Worm (Caenorhabditis elegans) whole organism, late embryonic: ENCODE results near the gene rpc-2.

Source experiments
- F13H6.1 ChIP-seq: sonication (generic microtip); optimal IDR thresholded peaks from 2 replicates; lab custom pipeline; 2016; ENCODE audit warnings: missing genetic modification characterization, missing compliant biosample characterization
- K09A11.1 ChIP-seq: sonication (generic microtip); optimal IDR thresholded peaks from 2 replicates; lab custom pipeline; 2017; ENCODE audit warnings: antibody characterized with exemption, mild to moderate bottlenecking, missing genetic modification characterization, missing compliant biosample characterization; ENCODE audit not compliant: insufficient read depth
- ahr-1 ChIP-seq: sonication (generic microtip); optimal IDR thresholded peaks from 2 replicates; lab custom pipeline; 2016; ENCODE audit warnings: missing genetic modification characterization, missing compliant biosample characterization
- ceh-14 ChIP-seq: sonication (generic microtip); optimal IDR thresholded peaks from 2 replicates; lab custom pipeline; 2016; ENCODE audit warnings: missing genotype, missing genetic modification characterization, missing compliant biosample characterization
- ceh-19 ChIP-seq: fragments of 200-800 bp; sonication (Bioruptor generic); optimal IDR thresholded peaks from 2 replicates; lab custom pipeline; 2018; ENCODE audit warnings: mild to moderate bottlenecking, missing genetic modification characterization, missing compliant biosample characterization
- ceh-2 ChIP-seq: sonication (generic microtip); optimal IDR thresholded peaks from 2 replicates; lab custom pipeline; 2016; ENCODE audit warnings: missing genotype, missing genetic modification characterization, missing compliant biosample characterization
- ceh-22 ChIP-seq: sonication (generic microtip); optimal IDR thresholded peaks from 2 replicates; lab custom pipeline; 2017; ENCODE audit warnings: missing biosample characterization, missing genetic modification characterization
- ceh-24 ChIP-seq: sonication (generic microtip); optimal IDR thresholded peaks from 2 replicates; lab custom pipeline; 2016; ENCODE audit warnings: mild to moderate bottlenecking, missing genetic modification characterization, missing compliant biosample characterization
- ceh-31 ChIP-seq: sonication (generic microtip); optimal IDR thresholded peaks from 2 replicates; lab custom pipeline; 2016; ENCODE audit warnings: missing genetic modification characterization, missing compliant biosample characterization
- ceh-45 ChIP-seq: fragments of 200-800 bp; sonication (Bioruptor generic); IDR thresholded peaks from 2 replicates; pipeline ENCODE4 v1.3.6; 2022; ENCODE audit warnings: missing genetic modification reagents, missing genetic modification characterization, missing compliant biosample characterization
- ceh-6 ChIP-seq: fragments of 200-800 bp; sonication (Bioruptor generic); optimal IDR thresholded peaks from 2 replicates; lab custom pipeline; 2018; ENCODE audit warnings: mild to moderate bottlenecking, missing genetic modification characterization, missing compliant biosample characterization
- dmd-4 ChIP-seq: sonication (generic microtip); optimal IDR thresholded peaks from 2 replicates; lab custom pipeline; 2016; ENCODE audit warnings: borderline replicate concordance, missing genetic modification characterization, missing compliant biosample characterization
- dve-1 ChIP-seq: sonication (generic microtip); optimal IDR thresholded peaks from 2 replicates; lab custom pipeline; 2017; ENCODE audit warnings: antibody characterized with exemption, mild to moderate bottlenecking, missing genetic modification characterization, missing compliant biosample characterization
- elt-2 ChIP-seq: sonication (generic microtip); optimal IDR thresholded peaks from 2 replicates; lab custom pipeline; 2016; ENCODE audit warnings: missing genetic modification reagents, missing genetic modification characterization, missing compliant biosample characterization
- ets-4 ChIP-seq: sonication (generic microtip); optimal IDR thresholded peaks from 2 replicates; lab custom pipeline; 2016; ENCODE audit warnings: missing genetic modification characterization, missing compliant biosample characterization
- eyg-1 ChIP-seq: sonication (generic microtip); optimal IDR thresholded peaks from 2 replicates; lab custom pipeline; 2016; ENCODE audit warnings: missing genotype, missing genetic modification characterization, missing compliant biosample characterization
- fax-1 ChIP-seq: sonication (generic microtip); optimal IDR thresholded peaks from 2 replicates; lab custom pipeline; 2016; ENCODE audit warnings: missing genotype, missing genetic modification characterization, missing compliant biosample characterization
- fkh-6 ChIP-seq: sonication (generic microtip); optimal IDR thresholded peaks from 2 replicates; lab custom pipeline; 2016; ENCODE audit warnings: missing genetic modification characterization, missing compliant biosample characterization
- gmeb-2 ChIP-seq: sonication (generic microtip); optimal IDR thresholded peaks from 2 replicates; lab custom pipeline; 2016; ENCODE audit warnings: missing genetic modification characterization, inconsistent platforms, missing compliant biosample characterization
- hlh-13 ChIP-seq: fragments of 200-800 bp; sonication (Bioruptor generic); optimal IDR thresholded peaks from 2 replicates; lab custom pipeline; 2018; ENCODE audit warnings: mild to moderate bottlenecking, missing genetic modification characterization, missing compliant biosample characterization
- hlh-15 ChIP-seq: sonication (generic microtip); optimal IDR thresholded peaks from 2 replicates; lab custom pipeline; 2016; ENCODE audit warnings: missing genetic modification characterization, missing compliant biosample characterization
- hlh-30 ChIP-seq: sonication (generic microtip); optimal IDR thresholded peaks from 2 replicates; lab custom pipeline; 2017; ENCODE audit warnings: antibody characterized with exemption, missing genetic modification characterization, missing compliant biosample characterization; ENCODE audit not compliant: insufficient read depth
- hlh-8 ChIP-seq: sonication (generic microtip); optimal IDR thresholded peaks from 2 replicates; lab custom pipeline; 2016; ENCODE audit warnings: missing genotype, missing genetic modification characterization, missing compliant biosample characterization
- lim-6 ChIP-seq: sonication (generic microtip); optimal IDR thresholded peaks from 2 replicates; lab custom pipeline; 2016; ENCODE audit warnings: missing genetic modification characterization, missing compliant biosample characterization
- mec-3 ChIP-seq: sonication (generic microtip); optimal IDR thresholded peaks from 2 replicates; lab custom pipeline; 2016; ENCODE audit warnings: borderline replicate concordance, missing genetic modification characterization, missing compliant biosample characterization
- nhr-232 ChIP-seq: sonication (generic microtip); optimal IDR thresholded peaks from 2 replicates; lab custom pipeline; 2016; ENCODE audit warnings: missing genetic modification characterization, missing compliant biosample characterization
- odd-2 ChIP-seq: sonication (generic microtip); optimal IDR thresholded peaks from 2 replicates; lab custom pipeline; 2017; ENCODE audit warnings: antibody characterized with exemption, mild to moderate bottlenecking, missing genetic modification characterization, missing compliant biosample characterization
- pax-1 ChIP-seq: fragments of 150-350 bp; optimal IDR thresholded peaks from 2 replicates; lab custom pipeline; 2014; ENCODE audit warnings: missing biosample characterization, missing genetic modification characterization
- pha-2 ChIP-seq: sonication (generic microtip); optimal IDR thresholded peaks from 2 replicates; lab custom pipeline; 2017; ENCODE audit warnings: mild to moderate bottlenecking, missing genetic modification characterization, missing compliant biosample characterization
- pqm-1 ChIP-seq: sonication (generic microtip); optimal IDR thresholded peaks from 2 replicates; lab custom pipeline; 2016; ENCODE audit warnings: missing genetic modification characterization, missing compliant biosample characterization
- pros-1 ChIP-seq: fragments of 150-350 bp; optimal IDR thresholded peaks from 2 replicates; lab custom pipeline; 2014; ENCODE audit warnings: missing biosample characterization, missing genetic modification reagents, missing genetic modification characterization
- rnt-1 ChIP-seq: sonication (generic microtip); optimal IDR thresholded peaks from 2 replicates; lab custom pipeline; 2016; ENCODE audit warnings: missing genetic modification characterization, missing compliant biosample characterization
- sdc-2 ChIP-seq: sonication (generic microtip); optimal IDR thresholded peaks from 2 replicates; lab custom pipeline; 2016; ENCODE audit warnings: missing genotype, missing genetic modification characterization, missing compliant biosample characterization
- sox-4 ChIP-seq: sonication (generic microtip); optimal IDR thresholded peaks from 2 replicates; lab custom pipeline; 2017; ENCODE audit warnings: mild to moderate bottlenecking, missing genetic modification characterization, inconsistent platforms, missing compliant biosample characterization
- ttx-3 ChIP-seq: sonication (generic microtip); optimal IDR thresholded peaks from 2 replicates; lab custom pipeline; 2016; ENCODE audit warnings: missing genetic modification reagents, missing genetic modification characterization, missing compliant biosample characterization
- unc-55 ChIP-seq: sonication (generic microtip); optimal IDR thresholded peaks from 2 replicates; lab custom pipeline; 2017; ENCODE audit warnings: missing biosample characterization, missing genetic modification reagents, missing genetic modification characterization
- unc-86 ChIP-seq: sonication (generic microtip); optimal IDR thresholded peaks from 2 replicates; lab custom pipeline; 2016; ENCODE audit warnings: missing genetic modification characterization, missing compliant biosample characterization
- ztf-16 ChIP-seq: sonication (generic microtip); optimal IDR thresholded peaks from 2 replicates; lab custom pipeline; 2017; ENCODE audit warnings: missing genetic modification characterization, missing compliant biosample characterization

Gene rpc-2

DNA sequence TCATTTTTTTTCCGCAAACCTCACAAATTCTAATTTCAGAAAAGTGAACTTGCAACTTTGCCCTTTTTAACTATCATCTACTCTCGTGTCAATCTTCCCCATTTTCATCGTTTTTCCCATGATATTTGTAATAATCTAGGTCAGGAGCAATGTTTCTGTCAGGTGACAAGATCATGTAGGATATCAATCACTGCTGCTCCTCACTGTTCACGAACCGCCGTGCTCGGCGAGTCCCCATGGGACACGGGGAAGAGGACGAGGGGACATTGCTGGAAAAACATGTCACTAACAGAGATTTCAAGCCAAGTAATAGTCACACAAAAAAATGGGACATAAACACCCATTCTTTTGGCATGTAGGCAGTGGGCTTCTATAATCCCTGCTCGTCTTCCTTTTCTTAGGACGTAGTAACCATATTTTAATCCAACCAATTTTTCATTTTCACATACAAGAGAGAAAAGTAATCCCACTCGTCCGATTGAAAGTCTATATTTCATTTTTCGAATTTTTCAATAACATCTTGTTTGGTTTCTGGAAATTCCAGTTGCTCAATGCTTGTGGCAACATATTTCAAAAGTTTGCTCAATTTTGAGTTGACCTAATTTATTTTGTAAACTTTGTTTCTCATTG lies 13.8 kb downstream of the rpc-2 start:
- TF ChIP-seq unc-55 (GFP tag; lab: Kevin White, UChicago) (no peak), ceh-45 (GFP tag; lab: Robert Waterston, UW) (no peak), hlh-30 (tag; lab: Kevin White, UChicago) (no peak), sox-4 (tag; lab: Kevin White, UChicago) (no peak), hlh-15 (tag; lab: Kevin White, UChicago) (no peak), ztf-16 (tag; lab: Kevin White, UChicago) (no peak), F13H6.1 (no peak), pros-1 (tag; lab: Kevin White, UChicago) (no peak), hlh-13 (GFP tag; lab: Kevin White, UChicago) (no peak), K09A11.1 (tag; lab: Kevin White, UChicago) (no peak), pax-1 (tag; lab: Kevin White, UChicago) (no peak), lim-6 (tag; lab: Kevin White, UChicago) (no peak), dve-1 (tag; lab: Kevin White, UChicago) (no peak), gmeb-2 (tag; lab: Kevin White, UChicago) (no peak), mec-3 (no peak)

DNA sequence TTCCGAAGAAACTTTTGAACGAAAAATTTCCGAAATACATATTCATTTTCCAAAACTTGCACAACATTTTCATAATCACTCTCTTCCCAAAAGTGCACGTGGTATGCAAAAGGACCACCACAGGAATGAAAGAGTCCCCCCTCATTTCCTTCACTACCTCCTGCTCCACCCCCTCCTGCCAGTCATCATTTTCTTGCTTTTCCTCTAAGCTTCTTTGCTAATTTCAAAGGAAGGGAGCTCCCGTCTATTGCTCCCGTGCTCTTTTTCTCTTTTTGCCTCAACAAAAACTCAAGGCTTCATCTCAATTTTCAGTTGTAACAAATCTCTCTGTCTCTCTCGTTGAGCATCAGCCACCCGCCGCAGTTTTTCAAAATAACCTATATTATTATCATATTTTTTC lies 15.6 kb downstream of the rpc-2 start:
- TF ChIP-seq F13H6.1 (no peak), ceh-6 (GFP tag; lab: Kevin White, UChicago) (no peak), gmeb-2 (tag; lab: Kevin White, UChicago) (no peak), ceh-14 (no peak), sdc-2 (no peak), ahr-1 (no peak), mec-3 (no peak), dve-1 (tag; lab: Kevin White, UChicago) (no peak), hlh-30 (tag; lab: Kevin White, UChicago) (no peak), ceh-31 (tag; lab: Kevin White, UChicago) (no peak), ceh-24 (no peak), ttx-3 (tag; lab: Kevin White, UChicago) (no peak), ztf-16 (tag; lab: Kevin White, UChicago) (no peak), hlh-15 (tag; lab: Kevin White, UChicago) (no peak)
- TF ChIP-seq, all 69 proteins: peak for 0

DNA sequence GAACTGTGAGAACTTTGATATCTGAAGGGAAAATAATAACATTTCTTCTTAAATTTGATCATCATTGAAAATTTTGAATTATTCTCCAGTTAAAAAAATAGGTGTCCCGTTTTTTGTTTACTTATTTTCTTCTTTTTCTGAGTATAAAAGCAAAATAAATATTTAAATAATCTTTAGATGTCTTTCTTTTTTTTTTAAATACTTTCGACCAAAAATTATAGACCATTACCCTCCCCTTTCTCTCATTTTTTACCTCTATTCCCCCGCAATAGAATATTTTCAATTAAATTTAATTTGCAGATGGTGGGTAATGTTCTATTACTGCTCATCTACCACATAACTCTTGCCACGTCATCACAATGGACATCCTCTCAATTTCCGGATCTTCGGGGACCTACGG lies 16.5 kb downstream of the rpc-2 start, which contains the start of gene molo-1:
Gene molo-1, plus strand, starts transcription at position 301 of the 400 bp plus-strand sequence.
- TF ChIP-seq rnt-1 (tag; lab: Kevin White, UChicago) (no peak), eyg-1 (tag; lab: Kevin White, UChicago) (no peak), fkh-6 (tag; lab: Kevin White, UChicago) (no peak), ceh-22 (tag; lab: Kevin White, UChicago) (no peak), hlh-8 (tag; lab: Kevin White, UChicago) (no peak), pqm-1 (no peak), ceh-24 (no peak), hlh-13 (GFP tag; lab: Kevin White, UChicago) (no peak), elt-2 (tag; lab: Kevin White, UChicago) (no peak), odd-2 (no peak), pha-2 (tag; lab: Kevin White, UChicago) (no peak), ets-4 (tag; lab: Kevin White, UChicago) (no peak), unc-86 (no peak), ceh-2 (tag; lab: Kevin White, UChicago) (no peak), ceh-19 (GFP tag; lab: Kevin White, UChicago) (no peak), dve-1 (tag; lab: Kevin White, UChicago) (no peak), dmd-4 (tag; lab: Kevin White, UChicago) (no peak), ahr-1 (no peak), fax-1 (tag; lab: Kevin White, UChicago) (no peak), nhr-232 (tag; lab: Kevin White, UChicago) (no peak)
